Worm (Caenorhabditis elegans): Measurements from ENCODE around the gene hda-4.
A peak's percentile ranks its signal among the peaks of the same experiment; 100 is the strongest.

Gene hda-4

DNA sequence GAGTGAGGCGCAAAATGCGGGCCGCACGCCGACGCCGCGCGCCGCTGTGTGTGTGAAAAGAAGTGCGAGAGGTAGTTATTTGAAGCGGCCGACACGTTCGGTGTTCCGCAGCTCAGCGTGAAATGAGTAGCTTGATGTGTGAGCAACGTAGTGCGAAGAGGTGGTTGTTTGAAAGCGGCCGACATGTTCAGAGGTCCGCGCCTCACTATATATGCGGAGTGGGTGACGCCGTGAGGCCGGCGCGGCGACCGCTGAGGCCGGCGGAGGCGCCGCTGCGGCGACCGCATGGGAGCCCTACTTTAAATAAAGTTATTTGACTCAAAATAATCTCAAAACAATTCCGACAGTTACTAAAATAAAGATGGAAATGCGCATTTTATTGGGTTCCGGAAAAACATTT lies 32.5 kb upstream of the hda-4 start:
- no peak for TF ChIP-seq alr-1 (tag; optimal IDR thresholded peaks at IDR 0.05)
- TF ChIP-seq zag-1 (tag; optimal IDR thresholded peaks at IDR 0.05), result no peak
- TF ChIP-seq elt-3 (tag; optimal IDR thresholded peaks at IDR 0.05), result no peak
- no peak for TF ChIP-seq peb-1 (tag; optimal IDR thresholded peaks at IDR 0.05)
- no peak for TF ChIP-seq nhr-23 (tag; optimal IDR thresholded peaks at IDR 0.05)
- no peak for TF ChIP-seq crh-2 (tag; optimal IDR thresholded peaks at IDR 0.05)
- no peak for TF ChIP-seq nhr-129 (tag; optimal IDR thresholded peaks at IDR 0.05)
- TF ChIP-seq ZK546.5 (tag; optimal IDR thresholded peaks at IDR 0.05), result no peak
- TF ChIP-seq dmd-4 (tag; optimal IDR thresholded peaks at IDR 0.05), result no peak
- TF ChIP-seq C34F6.9 (tag; optimal IDR thresholded peaks at IDR 0.05), result no peak
- TF ChIP-seq ztf-11 (tag; optimal IDR thresholded peaks at IDR 0.05), result no peak
- TF ChIP-seq unc-39 (tag; optimal IDR thresholded peaks at IDR 0.05), result no peak

DNA sequence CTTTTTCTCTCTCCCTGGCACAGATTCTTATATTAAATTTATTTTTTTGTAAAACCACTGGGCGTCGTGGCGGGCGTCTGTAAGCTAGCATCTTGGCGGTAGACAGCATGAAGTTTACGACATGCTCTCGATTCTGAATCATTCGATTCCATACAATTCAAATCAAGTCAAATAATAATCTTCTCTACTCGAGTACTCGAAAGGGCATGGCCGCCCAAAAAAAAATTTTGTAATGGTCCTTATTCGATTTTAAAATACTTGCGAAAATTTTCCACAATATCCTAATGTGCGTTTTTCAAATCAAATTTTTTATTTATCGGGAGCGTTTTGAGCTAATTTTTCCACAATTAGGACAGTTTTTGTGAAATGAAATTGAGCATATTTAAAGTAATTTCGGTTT lies 31.3 kb upstream of the hda-4 start:
- TF ChIP-seq ZK546.5 (tag; optimal IDR thresholded peaks at IDR 0.05) (no peak), nhr-25 (tag; optimal IDR thresholded peaks at IDR 0.05) (no peak), nhr-10 (tag; optimal IDR thresholded peaks at IDR 0.05) (no peak), sem-4 (tag; optimal IDR thresholded peaks at IDR 0.05) (no peak), nhr-77 (tag; optimal IDR thresholded peaks at IDR 0.05) (no peak), sma-9 (GFP tag; optimal IDR thresholded peaks at IDR 0.05) (no peak), sma-9 (tag; optimal IDR thresholded peaks at IDR 0.05) (no peak)

DNA sequence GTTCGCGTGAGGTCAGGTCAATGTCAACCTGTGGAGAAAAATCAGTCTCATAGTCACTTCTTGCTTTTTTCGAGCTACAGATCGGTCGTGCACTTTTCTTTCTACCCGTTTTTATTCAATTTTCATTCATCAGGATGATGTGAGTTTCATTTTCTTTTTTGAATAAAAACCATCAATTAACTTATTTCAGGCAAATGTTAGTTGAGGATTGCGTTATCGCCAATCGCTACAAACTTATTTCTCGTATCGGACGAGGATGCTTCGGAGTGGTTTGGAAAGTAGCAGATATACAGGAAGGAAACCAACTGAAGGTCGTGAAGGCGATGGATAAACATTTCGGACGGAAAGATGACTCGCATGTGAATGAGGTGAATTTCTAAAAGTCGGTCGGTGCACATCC lies 27.1 kb upstream of the hda-4 start, which contains the start of gene F22H10.1:
Gene F22H10.1 (plus strand): TSS at position 211 of the 400 bp plus-strand sequence.
- TF ChIP-seq C34F6.9 (tag; optimal IDR thresholded peaks at IDR 0.05) (no peak), nhr-237 (tag; optimal IDR thresholded peaks at IDR 0.05) (no peak), dmd-4 (tag; optimal IDR thresholded peaks at IDR 0.05) (no peak), ama-1 (optimal IDR thresholded peaks at IDR 0.05) (no peak), nhr-77 (tag; optimal IDR thresholded peaks at IDR 0.05) (no peak), R02D3.7 (tag; optimal IDR thresholded peaks at IDR 0.05) (no peak), ceh-16 (tag; optimal IDR thresholded peaks at IDR 0.05) (no peak), lin-39 (tag; optimal IDR thresholded peaks at IDR 0.05) (no peak), elt-1 (tag; optimal IDR thresholded peaks at IDR 0.05) (no peak), crh-2 (tag; optimal IDR thresholded peaks at IDR 0.05) (no peak), sma-9 (GFP tag; optimal IDR thresholded peaks at IDR 0.05) (no peak), sma-9 (tag; optimal IDR thresholded peaks at IDR 0.05) (no peak), alr-1 (tag; optimal IDR thresholded peaks at IDR 0.05) (no peak), nhr-23 (tag; optimal IDR thresholded peaks at IDR 0.05) (no peak), gmeb-1 (tag; optimal IDR thresholded peaks at IDR 0.05) (no peak), nhr-21 (tag; optimal IDR thresholded peaks at IDR 0.05) (no peak), ZK546.5 (tag; optimal IDR thresholded peaks at IDR 0.05) (no peak), unc-62 (GFP tag; optimal IDR thresholded peaks at IDR 0.05) (no peak)

DNA sequence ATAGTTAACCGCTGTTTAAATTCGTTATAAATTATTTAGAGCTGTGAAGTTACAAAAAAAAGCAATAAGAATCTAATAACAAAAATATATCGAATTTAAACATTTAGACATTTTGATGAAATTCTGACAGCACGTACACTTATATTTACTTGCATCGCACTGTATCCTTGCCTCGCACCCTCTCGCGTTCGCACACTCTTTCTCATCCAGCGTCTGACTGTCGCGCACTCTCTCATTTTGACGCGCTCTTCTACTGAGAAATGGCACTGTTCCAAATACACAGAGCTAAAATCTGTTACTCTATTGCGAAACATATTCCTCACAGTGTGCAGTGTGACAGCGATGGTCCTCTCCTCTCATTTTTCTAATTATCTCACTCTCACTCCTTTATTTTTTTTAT lies 25.3 kb upstream of the hda-4 start:
- no peak for TF ChIP-seq ceh-16 (tag; optimal IDR thresholded peaks at IDR 0.05)
- no peak for TF ChIP-seq Y55F3AM.14 (GFP tag; optimal IDR thresholded peaks at IDR 0.05)
- no peak for TF ChIP-seq mdl-1 (tag; optimal IDR thresholded peaks at IDR 0.05)
- TF ChIP-seq sma-9 (GFP tag; optimal IDR thresholded peaks at IDR 0.05), result peak; percentile 55
- no peak for TF ChIP-seq sma-9 (tag; optimal IDR thresholded peaks at IDR 0.05)
- TF ChIP-seq ama-1 (optimal IDR thresholded peaks at IDR 0.05), result no peak
- TF ChIP-seq nhr-11 (tag; optimal IDR thresholded peaks at IDR 0.05), result no peak
- TF ChIP-seq F13H6.1 (tag; optimal IDR thresholded peaks at IDR 0.05), result peak; percentile 48
- TF ChIP-seq nhr-77 (tag; optimal IDR thresholded peaks at IDR 0.05), result no peak
- TF ChIP-seq ceh-82 (tag; optimal IDR thresholded peaks at IDR 0.05), result no peak
- TF ChIP-seq mab-5 (tag; optimal IDR thresholded peaks at IDR 0.05), result no peak
- no peak for TF ChIP-seq lin-13 (GFP tag; optimal IDR thresholded peaks at IDR 0.05)
- peak in 1 of 2 experiments; percentile 53 for TF ChIP-seq lsy-2 (tag; optimal IDR thresholded peaks at IDR 0.05)
- no peak for TF ChIP-seq nhr-237 (tag; optimal IDR thresholded peaks at IDR 0.05)
- no peak for TF ChIP-seq aly-2 (tag; optimal IDR thresholded peaks at IDR 0.05)
- no peak for TF ChIP-seq elt-3 (tag; optimal IDR thresholded peaks at IDR 0.05)
- TF ChIP-seq fos-1 (tag; optimal IDR thresholded peaks at IDR 0.05), result peak; percentile 5
- TF ChIP-seq mbf-1 (tag; optimal IDR thresholded peaks at IDR 0.05), result no peak
- TF ChIP-seq egl-27 (tag; optimal IDR thresholded peaks at IDR 0.05), result no peak
- TF ChIP-seq nhr-129 (tag; optimal IDR thresholded peaks at IDR 0.05), result peak; percentile 18
- no peak for TF ChIP-seq skn-1 (tag; optimal IDR thresholded peaks at IDR 0.05)
- no peak for TF ChIP-seq nhr-25 (tag; optimal IDR thresholded peaks at IDR 0.05)
- TF ChIP-seq lin-11 (tag; optimal IDR thresholded peaks at IDR 0.05), result no peak
- TF ChIP-seq dmd-4 (tag; optimal IDR thresholded peaks at IDR 0.05), result no peak
- TF ChIP-seq zag-1 (tag; optimal IDR thresholded peaks at IDR 0.05), result no peak
- TF ChIP-seq ztf-1 (GFP tag; conservative IDR thresholded peaks at IDR 0.05), result no peak
- no peak for TF ChIP-seq lin-39 (tag; optimal IDR thresholded peaks at IDR 0.05)
- TF ChIP-seq nhr-21 (tag; optimal IDR thresholded peaks at IDR 0.05), result no peak
- TF ChIP-seq unc-62 (GFP tag; optimal IDR thresholded peaks at IDR 0.05), result no peak
- TF ChIP-seq unc-39 (tag; optimal IDR thresholded peaks at IDR 0.05), result no peak
- peak; percentile 57 for TF ChIP-seq C34F6.9 (tag; optimal IDR thresholded peaks at IDR 0.05)
- peak; percentile 53 for TF ChIP-seq unc-55 (GFP tag; optimal IDR thresholded peaks at IDR 0.05)

All from whole organism, L2 larva.